Fruit fly (Drosophila melanogaster): ENCODE results near the gene CREG.

The CREG gene

DNA sequence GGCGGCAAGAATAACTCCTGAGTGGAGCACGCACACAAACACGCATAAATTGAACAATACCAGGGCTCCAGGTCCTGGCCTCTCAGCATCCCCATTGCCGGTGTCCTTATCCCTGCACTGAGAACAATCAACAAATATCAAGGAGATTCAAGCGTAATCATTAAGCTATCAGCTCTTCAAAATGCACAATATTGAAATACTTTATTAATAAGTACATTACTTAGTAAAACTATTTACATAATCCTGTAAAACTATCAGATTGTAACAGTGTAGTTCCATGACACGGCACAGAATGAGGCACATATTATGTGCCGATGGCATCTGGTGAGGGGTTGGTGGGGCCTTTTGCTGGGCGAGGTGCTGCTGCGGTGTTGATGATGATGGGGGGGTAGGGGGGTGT, 23.3 kb downstream of the CREG start (continued):
- TF ChIP-seq lov (optimal IDR thresholded peaks at IDR 0.05) (no peak), lov (GFP tag; IDR thresholded peaks at IDR 0.05) (no peak), CG3995 (GFP tag; optimal IDR thresholded peaks at IDR 0.05) (no peak), eyg (GFP tag; optimal IDR thresholded peaks at IDR 0.05) (no peak), Gsc (GFP tag; IDR thresholded peaks at IDR 0.05) (no peak), ems (GFP tag; optimal IDR thresholded peaks at IDR 0.05) (no peak), CG12299 (tag; optimal IDR thresholded peaks at IDR 0.05) (no peak), pfk (GFP tag; optimal IDR thresholded peaks at IDR 0.05) (no peak), CG10147 (GFP tag; optimal IDR thresholded peaks at IDR 0.05) (peak; percentile 20), Ada2b (GFP tag; IDR thresholded peaks at IDR 0.05) (no peak), CG10321 (GFP tag; IDR thresholded peaks at IDR 0.05) (no peak), CG11456 (GFP tag; IDR thresholded peaks at IDR 0.05) (no peak), CTCF (GFP tag; optimal IDR thresholded peaks at IDR 0.05) (no peak), nmo (GFP tag; optimal IDR thresholded peaks at IDR 0.05) (peak; percentile 2), sob (GFP tag; IDR thresholded peaks at IDR 0.05) (peak; percentile 27; the same call in 1 of the 2 replicates), kah (GFP tag; optimal IDR thresholded peaks at IDR 0.05) (no peak), insv (GFP tag; optimal IDR thresholded peaks at IDR 0.05) (no peak), CG17802 (tag; optimal IDR thresholded peaks at IDR 0.05) (no peak), ap (GFP tag; IDR thresholded peaks at IDR 0.05) (no peak), D (optimal IDR thresholded peaks at IDR 0.05) (no peak), D (GFP tag; optimal IDR thresholded peaks at IDR 0.05) (no peak), twi (tag; optimal IDR thresholded peaks at IDR 0.05) (no peak), gce (GFP tag; IDR thresholded peaks at IDR 0.05) (no peak), repo (GFP tag; optimal IDR thresholded peaks at IDR 0.05) (no peak), Sry-δ (GFP tag; optimal IDR thresholded peaks at IDR 0.05) (no peak), jigr1 (GFP tag; IDR thresholded peaks at IDR 0.05) (no peak), CG30431 (GFP tag; optimal IDR thresholded peaks at IDR 0.05) (no peak), CG34224 (GFP tag; IDR thresholded peaks at IDR 0.05; ENCODE audit: partially characterized antibody) (no peak), CG4360 (GFP tag; IDR thresholded peaks at IDR 0.05) (no peak), HmgZ (tag; optimal IDR thresholded peaks at IDR 0.05) (no peak), CG10462 (GFP tag; optimal IDR thresholded peaks at IDR 0.05) (no peak), Lim3 (GFP tag; IDR thresholded peaks at IDR 0.05) (no peak), crp (GFP tag; optimal IDR thresholded peaks at IDR 0.05) (no peak), Drgx (GFP tag; IDR thresholded peaks at IDR 0.05) (no peak), abd-A (tag; optimal IDR thresholded peaks at IDR 0.05) (peak; percentile 25), cad (GFP tag; optimal IDR thresholded peaks at IDR 0.05) (no peak), tgo (GFP tag; IDR thresholded peaks at IDR 0.05) (no peak; the same call in 1 of the 3 replicates), pzg (GFP tag; optimal IDR thresholded peaks at IDR 0.05) (no peak), tin (GFP tag; optimal IDR thresholded peaks at IDR 0.05) (no peak), Scr (GFP tag; IDR thresholded peaks at IDR 0.05; ENCODE audit: partially characterized antibody) (no peak), stc (GFP tag; IDR thresholded peaks at IDR 0.05) (peak; percentile 25; the same call in 1 of the 2 replicates), CG13296 (GFP tag; optimal IDR thresholded peaks at IDR 0.05) (peak; percentile 13), MESR4 (GFP tag; optimal IDR thresholded peaks at IDR 0.05) (no peak), CG18619 (GFP tag; optimal IDR thresholded peaks at IDR 0.05) (no peak), CG18262 (tag; optimal IDR thresholded peaks at IDR 0.05) (no peak), CG42726 (GFP tag; IDR thresholded peaks at IDR 0.05; ENCODE audit: partially characterized antibody) (no peak), CG8478 (optimal IDR thresholded peaks at IDR 0.05) (no peak), gcm (GFP tag; optimal IDR thresholded peaks at IDR 0.05) (no peak), Deaf1 (tag; optimal IDR thresholded peaks at IDR 0.05) (no peak), CG31224 (GFP tag; IDR thresholded peaks at IDR 0.05) (no peak), Sry-β (GFP tag; optimal IDR thresholded peaks at IDR 0.05) (no peak), tll (GFP tag; optimal IDR thresholded peaks at IDR 0.05) (no peak), Hr78 (GFP tag; optimal IDR thresholded peaks at IDR 0.05) (no peak)
